Fruit fly (Drosophila melanogaster): ENCODE results near the gene Cad96Ca.

DNA sequence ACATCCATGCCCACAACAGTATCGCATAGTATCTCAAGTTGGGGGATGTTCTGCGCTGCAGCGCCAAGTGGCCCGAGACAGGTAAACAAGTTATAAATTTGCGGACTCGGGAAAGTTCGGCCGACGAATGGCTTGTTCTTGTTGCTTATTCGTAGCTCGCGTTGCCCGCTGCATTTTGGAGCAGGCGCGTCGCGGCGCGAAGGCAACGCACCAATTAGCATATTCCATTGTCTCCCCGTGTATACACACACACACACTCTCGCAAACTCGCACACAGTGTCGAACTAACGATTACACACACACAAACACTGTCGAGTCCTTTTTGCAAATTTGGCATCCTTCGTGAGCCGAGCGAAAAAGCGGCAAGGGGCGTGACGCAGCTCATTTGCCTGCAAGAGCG, 19.1 kb downstream of the Cad96Ca start:
- TF ChIP-seq CG8632 (GFP tag; optimal IDR thresholded peaks at IDR 0.05) (no peak), CG9139 (GFP tag; optimal IDR thresholded peaks at IDR 0.05) (no peak), Blimp-1 (GFP tag; optimal IDR thresholded peaks at IDR 0.05) (no peak), Eip75B (GFP tag; optimal IDR thresholded peaks at IDR 0.05) (no peak)
